Fruit fly (Drosophila melanogaster) whole organism, embryonic: ENCODE results near the gene UQCR-Q.

Experiments
- Adf1 ChIP-seq: fragments of 200-800 bp; sonication (Bioruptor generic); IDR thresholded peaks from 2 replicates; pipeline ENCODE4 v1.3.6; 2022; ENCODE audit warnings: missing biosample characterization, missing genetic modification characterization
- BEAF-32 ChIP-seq: fragments of 200-800 bp; sonication (Bioruptor generic); optimal IDR thresholded peaks from 3 replicates; lab custom pipeline; 2017; ENCODE audit warnings: missing biosample characterization, missing genetic modification characterization, mild to moderate bottlenecking, moderate library complexity, missing genetic modification reagents
- CG10274 ChIP-seq: fragments of 200-800 bp; sonication (Bioruptor generic); optimal IDR thresholded peaks from 3 replicates; lab custom pipeline; 2017; ENCODE audit warnings: missing biosample characterization, mild to moderate bottlenecking, missing genetic modification characterization
- CG10366 ChIP-seq: fragments of 200-800 bp; sonication (Bioruptor generic); IDR thresholded peaks from 2 replicates; pipeline ENCODE4 v1.3.6; 2022; ENCODE audit warnings: missing biosample characterization, missing genetic modification characterization
- CG12104 ChIP-seq: fragments of 200-800 bp; sonication (Bioruptor generic); optimal IDR thresholded peaks from 3 replicates; lab custom pipeline; 2016; ENCODE audit warnings: missing biosample characterization, missing genetic modification characterization
- CG13296 ChIP-seq: fragments of 200-800 bp; sonication (Bioruptor generic); optimal IDR thresholded peaks from 3 replicates; lab custom pipeline; 2018; ENCODE audit warnings: missing biosample characterization, mild to moderate bottlenecking, missing genetic modification characterization
- CG13424 ChIP-seq: fragments of 200-800 bp; sonication (Bioruptor generic); optimal IDR thresholded peaks from 2 replicates; lab custom pipeline; 2019; ENCODE audit warnings: missing biosample characterization, mild to moderate bottlenecking, missing genetic modification characterization, moderate library complexity
- CG14667 ChIP-seq: fragments of 200-800 bp; sonication (Bioruptor generic); IDR thresholded peaks from 2 replicates; pipeline ENCODE4 v1.3.6; 2022; ENCODE audit warnings: missing biosample characterization, missing genetic modification characterization
- CG15514 ChIP-seq: fragments of 200-800 bp; sonication (Bioruptor generic); optimal IDR thresholded peaks from 3 replicates; lab custom pipeline; 2017; ENCODE audit warnings: missing biosample characterization, missing genetic modification characterization, mild to moderate bottlenecking, moderate library complexity, missing genetic modification reagents
- CG16813 ChIP-seq: fragments of 200-800 bp; sonication (Bioruptor generic); IDR thresholded peaks from 3 replicates; pipeline ENCODE4 v1.3.6; 2022; ENCODE audit warnings: missing biosample characterization, missing genetic modification characterization; ENCODE audit not compliant: partially characterized antibody
- CG17328 ChIP-seq: fragments of 200-800 bp; sonication (Bioruptor generic); IDR thresholded peaks from 2 replicates; pipeline ENCODE4 v1.3.6; 2022; ENCODE audit warnings: missing biosample characterization, missing genetic modification characterization
- CG18262 ChIP-seq: fragments of 200-800 bp; optimal IDR thresholded peaks from 3 replicates; lab custom pipeline; 2019; ENCODE audit warnings: missing biosample characterization, mild to moderate bottlenecking, missing genetic modification characterization, moderate library complexity
- CG31388 ChIP-seq: fragments of 200-800 bp; sonication (Bioruptor generic); optimal IDR thresholded peaks from 2 replicates; lab custom pipeline; 2016; ENCODE audit warnings: missing biosample characterization, missing genetic modification characterization
- CG34224 ChIP-seq: fragments of 200-800 bp; sonication (Bioruptor generic); IDR thresholded peaks from 3 replicates; pipeline ENCODE4 v1.3.6; 2022; ENCODE audit warnings: missing biosample characterization, missing genetic modification characterization; ENCODE audit not compliant: partially characterized antibody
- CG43689 ChIP-seq: fragments of 200-800 bp; sonication (Bioruptor generic); IDR thresholded peaks from 2 replicates; pipeline ENCODE4 v1.3.6; 2022; ENCODE audit warnings: missing biosample characterization, missing genetic modification characterization
- CG4730 ChIP-seq: fragments of 200-800 bp; sonication (Bioruptor generic); IDR thresholded peaks from 2 replicates; pipeline ENCODE4 v1.3.6; 2022; ENCODE audit warnings: missing biosample characterization, missing genetic modification characterization
- CG7372 ChIP-seq: fragments of 200-800 bp; sonication (Bioruptor generic); IDR thresholded peaks from 2 replicates; pipeline ENCODE4 v1.3.6; 2022; ENCODE audit warnings: missing biosample characterization, missing genetic modification characterization
- CG8290 ChIP-seq, 3 experiments: fragments of 200-800 bp; sonication (Bioruptor generic); optimal IDR thresholded peaks; 2 replicates each; lab custom pipeline; 2016 to 2019; ENCODE audit warnings: missing biosample characterization in 3 of 3, missing genetic modification characterization in 3 of 3, mild to moderate bottlenecking in 2 of 3, moderate library complexity in 1 of 3
- CG8359 ChIP-seq: fragments of 200-800 bp; sonication (Bioruptor generic); optimal IDR thresholded peaks from 2 replicates; lab custom pipeline; 2017; ENCODE audit warnings: missing biosample characterization, mild to moderate bottlenecking, missing genetic modification characterization, borderline replicate concordance
- CG8478 ChIP-seq: fragments of >200 bp; optimal IDR thresholded peaks from 2 replicates; lab custom pipeline; 2018
- D ChIP-seq, 2 experiments: fragments of 200-800 bp in 1 of 2; fragments of >200 bp in 1 of 2; sonication (Bioruptor generic) in 1 of 2; optimal IDR thresholded peaks; 2 replicates in 1 of 2; 3 replicates in 1 of 2; lab custom pipeline; 2017; ENCODE audit warnings: mild to moderate bottlenecking in 1 of 2, missing biosample characterization in 1 of 2, missing genetic modification characterization in 1 of 2, missing genetic modification reagents in 1 of 2
- Ets65A ChIP-seq: fragments of 200-800 bp; sonication (Bioruptor generic); peaks from one replicate; lab custom pipeline; 2016; ENCODE audit warnings: missing biosample characterization, missing genetic modification characterization
- H2.0 ChIP-seq: fragments of 200-800 bp; sonication (Bioruptor generic); IDR thresholded peaks from 2 replicates; pipeline ENCODE4 v1.3.6; 2022; ENCODE audit warnings: missing biosample characterization, missing genetic modification characterization
- HLH4C ChIP-seq: fragments of 200-800 bp; sonication (Bioruptor generic); IDR thresholded peaks from 3 replicates; pipeline ENCODE4 v1.3.6; 2022; ENCODE audit warnings: missing biosample characterization, missing genetic modification characterization; ENCODE audit not compliant: partially characterized antibody
- Hr78 ChIP-seq, 2 experiments: fragments of 200-800 bp in 1 of 2; fragments of >200 bp in 1 of 2; sonication (Bioruptor generic) in 1 of 2; optimal IDR thresholded peaks; 2 replicates each; lab custom pipeline; 2017 to 2019; ENCODE audit warnings: missing biosample characterization in 2 of 2, missing genetic modification characterization in 2 of 2, mild to moderate bottlenecking in 1 of 2, moderate library complexity in 1 of 2
- Hsf ChIP-seq: fragments of 200-800 bp; sonication (Bioruptor generic); optimal IDR thresholded peaks from 3 replicates; lab custom pipeline; 2016; ENCODE audit warnings: missing biosample characterization, missing genetic modification characterization
- MBD-R2 ChIP-seq: fragments of 200-800 bp; sonication (Bioruptor generic); IDR thresholded peaks from 2 replicates; pipeline ENCODE4 v1.3.6; 2022; ENCODE audit warnings: missing biosample characterization, missing genetic modification characterization
- Rfx ChIP-seq: fragments of 200-800 bp; sonication (Bioruptor generic); IDR thresholded peaks from 2 replicates; pipeline ENCODE4 v1.3.6; 2022; ENCODE audit warnings: missing biosample characterization, missing genetic modification characterization
- al ChIP-seq: fragments of 200-800 bp; sonication (Bioruptor generic); IDR thresholded peaks from 2 replicates; pipeline ENCODE4 v1.3.6; 2022; ENCODE audit warnings: missing biosample characterization, missing genetic modification characterization
- ato ChIP-seq: fragments of 200-800 bp; sonication (Bioruptor generic); IDR thresholded peaks from 2 replicates; pipeline ENCODE4 v1.3.6; 2022; ENCODE audit warnings: missing biosample characterization, missing genetic modification characterization; ENCODE audit not compliant: partially characterized antibody
- bigmax ChIP-seq: fragments of 200-800 bp; sonication (Bioruptor generic); optimal IDR thresholded peaks from 2 replicates; lab custom pipeline; 2018; ENCODE audit warnings: missing biosample characterization, mild to moderate bottlenecking, missing genetic modification characterization
- caup ChIP-seq: fragments of 200-800 bp; sonication (Bioruptor generic); optimal IDR thresholded peaks from 3 replicates; lab custom pipeline; 2017; ENCODE audit warnings: missing biosample characterization, mild to moderate bottlenecking, missing genetic modification characterization, moderate library complexity; ENCODE audit not compliant: severe bottlenecking
- dan ChIP-seq: fragments of 200-800 bp; sonication (Bioruptor generic); IDR thresholded peaks from 2 replicates; pipeline ENCODE4 v1.3.6; 2022; ENCODE audit warnings: missing biosample characterization, missing genetic modification characterization
- en ChIP-seq: fragments of 200-800 bp; sonication (Bioruptor generic); optimal IDR thresholded peaks from 2 replicates; lab custom pipeline; 2016; ENCODE audit warnings: missing biosample characterization, missing genetic modification characterization
- esg ChIP-seq: fragments of 200-800 bp; sonication (Bioruptor generic); conservative IDR thresholded peaks from 2 replicates; pipeline ENCODE4 v1.3.6; 2022; ENCODE audit warnings: missing biosample characterization, missing genetic modification characterization
- gce ChIP-seq: fragments of 200-800 bp; sonication (Bioruptor generic); IDR thresholded peaks from 3 replicates; pipeline ENCODE4 v1.3.6; 2022; ENCODE audit warnings: missing biosample characterization, missing genetic modification characterization
- hkb ChIP-seq, 2 experiments: fragments of 200-800 bp in 1 of 2; fragments of >200 bp in 1 of 2; sonication (Bioruptor generic) in 1 of 2; IDR thresholded peaks in 1 of 2; optimal IDR thresholded peaks in 1 of 2; 2 replicates each; pipeline versions ENCODE4 v1.3.6 to Lab custom; 2017 to 2022; ENCODE audit warnings: missing biosample characterization in 1 of 2, missing genetic modification characterization in 1 of 2
- insv ChIP-seq, 2 experiments: fragments of 200-800 bp; sonication (Bioruptor generic); optimal IDR thresholded peaks; 3 replicates each; lab custom pipeline; 2016 to 2018; ENCODE audit warnings: missing biosample characterization in 2 of 2, missing genetic modification characterization in 2 of 2
- jumu ChIP-seq: fragments of 200-800 bp; sonication (Bioruptor generic); optimal IDR thresholded peaks from 3 replicates; lab custom pipeline; 2016; ENCODE audit warnings: missing biosample characterization, missing genetic modification characterization
- nerfin-2 ChIP-seq: fragments of 200-800 bp; sonication (Bioruptor generic); IDR thresholded peaks from 2 replicates; pipeline ENCODE4 v1.3.6; 2022; ENCODE audit warnings: missing biosample characterization, missing genetic modification characterization; ENCODE audit not compliant: partially characterized antibody
- rib ChIP-seq: fragments of 200-800 bp; sonication (Bioruptor generic); IDR thresholded peaks from 2 replicates; pipeline ENCODE4 v1.3.6; 2022; ENCODE audit warnings: missing biosample characterization, missing genetic modification characterization
- usp ChIP-seq: fragments of >200 bp; optimal IDR thresholded peaks from 2 replicates; lab custom pipeline; 2017; ENCODE audit warnings: missing biosample characterization, missing genetic modification characterization
- wdn ChIP-seq: fragments of 200-800 bp; sonication (Bioruptor generic); IDR thresholded peaks from 2 replicates; pipeline ENCODE4 v1.3.6; 2022; ENCODE audit warnings: missing biosample characterization, missing genetic modification characterization
- wek ChIP-seq: fragments of 200-800 bp; sonication (Bioruptor generic); optimal IDR thresholded peaks from 3 replicates; lab custom pipeline; 2018; ENCODE audit warnings: missing biosample characterization, mild to moderate bottlenecking, missing genetic modification characterization, moderate library complexity
- wor ChIP-seq: fragments of 200-800 bp; sonication (Bioruptor generic); IDR thresholded peaks from 2 replicates; pipeline ENCODE4 v1.3.6; 2022; ENCODE audit warnings: missing biosample characterization, missing genetic modification characterization
- zf30C ChIP-seq: fragments of 200-800 bp; sonication (Bioruptor generic); optimal IDR thresholded peaks from 3 replicates; lab custom pipeline; 2018; ENCODE audit warnings: missing biosample characterization, mild to moderate bottlenecking, missing genetic modification characterization

The UQCR-Q gene

dm6 chr3L:17470110-17470509 lies 4.5 kb upstream of the UQCR-Q start, which contains the start of gene SecCl (continued):
- TF ChIP-seq CG8359 (GFP tag; lab: Kevin White, UChicago) (no peak), CG34224 (GFP tag; lab: Robert Waterston, UW) (no peak), esg (no peak), CG4730 (no peak), insv (GFP tag; optimal IDR thresholded peaks at IDR 0.05; lab: Kevin White, UChicago) (no peak), MBD-R2 (no peak), HLH4C (GFP tag; lab: Robert Waterston, UW) (no peak), zf30C (GFP tag; lab: Kevin White, UChicago) (no peak), dan (GFP tag; lab: Robert Waterston, UW) (no peak)

dm6 chr3L:17473889-17474288 lies 672 bp upstream of the UQCR-Q start:
- no peak for TF ChIP-seq al
- TF ChIP-seq CG7372 (GFP tag; lab: Robert Waterston, UW): no peak
- no peak for TF ChIP-seq wor (GFP tag; lab: Robert Waterston, UW)
- peak; percentile 60 for TF ChIP-seq Ets65A (GFP tag; lab: Kevin White, UChicago)
- peak; percentile 73 for TF ChIP-seq CG8478 (lab: Kevin White, UChicago)
- TF ChIP-seq Adf1 (GFP tag; lab: Robert Waterston, UW): no peak
- no peak for TF ChIP-seq CG14667

dm6 chr3L:17475979-17476393 lies 1.4 kb downstream of the UQCR-Q start, which contains the start of gene CG34250:
Gene CG34250, plus strand, starts transcription at chr3L:17476222.
- TF ChIP-seq usp (GFP tag; lab: Kevin White, UChicago) (no peak), CG12104 (GFP tag; lab: Kevin White, UChicago) (peak; percentile 38), ato (GFP tag; lab: Robert Waterston, UW) (peak; percentile 11; the same call in 1 of the 2 replicates), BEAF-32 (GFP tag; lab: Kevin White, UChicago) (peak; percentile 88), Hr78 (GFP tag; optimal IDR thresholded peaks at IDR 0.05; lab: Kevin White, UChicago) (no peak), CG16813 (peak; percentile 75), MBD-R2 (peak; percentile 68), caup (GFP tag; lab: Kevin White, UChicago) (peak; percentile 31), D (optimal IDR thresholded peaks at IDR 0.05; lab: Kevin White, UChicago) (no peak), D (GFP tag; optimal IDR thresholded peaks at IDR 0.05; lab: Kevin White, UChicago) (no peak), CG8290 (GFP tag; optimal IDR thresholded peaks at IDR 0.05; lab: Kevin White, UChicago) (peak; percentile 34), CG8290 (tag; optimal IDR thresholded peaks at IDR 0.05; lab: Kevin White, UChicago) (peak in 1 of 2 experiments; percentile 32), nerfin-2 (GFP tag; lab: Robert Waterston, UW) (peak; percentile 34; the same call in 1 of the 2 replicates), gce (GFP tag; lab: Robert Waterston, UW) (no peak), en (GFP tag; lab: Kevin White, UChicago) (no peak), CG18262 (tag; lab: Kevin White, UChicago) (peak; percentile 37), CG17328 (peak; percentile 21; the same call in 1 of the 2 replicates), CG43689 (GFP tag; lab: Robert Waterston, UW) (no peak), wek (GFP tag; lab: Kevin White, UChicago) (no peak), CG15514 (GFP tag; lab: Kevin White, UChicago) (peak; percentile 77), rib (GFP tag; lab: Robert Waterston, UW) (peak; percentile 45; the same call in 1 of the 2 replicates), CG13424 (peak; percentile 36), CG10366 (GFP tag; lab: Robert Waterston, UW) (no peak), CG13296 (GFP tag; lab: Kevin White, UChicago) (no peak), CG31388 (GFP tag; lab: Kevin White, UChicago) (peak; percentile 3), hkb (optimal IDR thresholded peaks at IDR 0.05; lab: Kevin White, UChicago) (peak; percentile 23), hkb (GFP tag; IDR thresholded peaks at IDR 0.05; lab: Robert Waterston, UW) (no peak; the same call in 1 of the 2 replicates), CG14667 (no peak), Hsf (GFP tag; lab: Kevin White, UChicago) (peak; percentile 44), wdn (no peak), insv (GFP tag; optimal IDR thresholded peaks at IDR 0.05; lab: Kevin White, UChicago) (peak in 1 of 2 experiments; percentile 50), Rfx (GFP tag; lab: Robert Waterston, UW) (peak; percentile 61; the same call in 1 of the 2 replicates), bigmax (GFP tag; lab: Kevin White, UChicago) (no peak), H2.0 (GFP tag; lab: Robert Waterston, UW) (no peak), jumu (GFP tag; lab: Kevin White, UChicago) (no peak), CG10274 (GFP tag; lab: Kevin White, UChicago) (peak; percentile 0)
